Fruit fly (Drosophila melanogaster): Measurements from ENCODE around the gene Liprin-alpha.

The Liprin-alpha gene

dm6 chr2L:6698387-6698786 is 25.3 kb upstream of the Liprin-alpha start (continued):
- TF ChIP-seq eg (GFP tag; IDR thresholded peaks at IDR 0.05) (peak; percentile 91), Smox (GFP tag; optimal IDR thresholded peaks at IDR 0.05) (peak; percentile 73), Gug (GFP tag; IDR thresholded peaks at IDR 0.05) (peak; percentile 75), topi (GFP tag; optimal IDR thresholded peaks at IDR 0.05) (peak; percentile 72), CG8319 (GFP tag; optimal IDR thresholded peaks at IDR 0.05) (peak; percentile 40), Hr4 (GFP tag; optimal IDR thresholded peaks at IDR 0.05) (peak; percentile 85), Sox14 (GFP tag; optimal IDR thresholded peaks at IDR 0.05) (peak; percentile 73), Sox102F (GFP tag; optimal IDR thresholded peaks at IDR 0.05) (peak; percentile 63), Hr39 (GFP tag; optimal IDR thresholded peaks at IDR 0.05) (peak; percentile 77), fkh (GFP tag; optimal IDR thresholded peaks at IDR 0.05) (no peak), Ets21C (GFP tag; optimal IDR thresholded peaks at IDR 0.05) (peak; percentile 69), CG1621 (tag; optimal IDR thresholded peaks at IDR 0.05) (peak; percentile 45), CG3032 (tag; optimal IDR thresholded peaks at IDR 0.05) (peak; percentile 49), ss (GFP tag; optimal IDR thresholded peaks at IDR 0.05) (peak in 1 of 2 experiments; percentile 16), CG8632 (GFP tag; optimal IDR thresholded peaks at IDR 0.05) (peak; percentile 35), CG3919 (GFP tag; optimal IDR thresholded peaks at IDR 0.05) (peak; percentile 77), CG6792 (GFP tag; optimal IDR thresholded peaks at IDR 0.05) (peak; percentile 51), CG11762 (GFP tag; optimal IDR thresholded peaks at IDR 0.05; ENCODE audit: insufficient read depth) (peak; percentile 48), dsx (GFP tag; optimal IDR thresholded peaks at IDR 0.05; ENCODE audit: poor library complexity, severe bottlenecking) (peak; percentile 45), CG6854 (GFP tag; optimal IDR thresholded peaks at IDR 0.05) (peak; percentile 44)

DNA sequence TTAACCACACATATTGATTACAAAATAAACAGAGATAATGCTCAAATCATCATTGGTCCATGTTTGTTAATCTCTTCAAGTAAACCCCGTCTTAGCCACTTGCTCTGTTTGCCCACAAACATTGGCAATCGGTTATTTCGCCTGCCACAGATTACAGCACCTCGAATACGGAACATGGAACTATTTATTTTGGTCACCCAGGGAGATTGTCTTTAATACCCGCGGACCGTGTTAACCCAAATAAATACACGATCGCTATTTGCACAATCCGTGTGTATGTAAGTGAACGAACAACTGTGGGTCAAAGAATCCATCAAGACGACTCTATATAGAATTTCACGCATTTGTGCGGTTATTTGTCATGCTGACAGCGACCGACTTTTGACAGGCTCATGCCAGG is 23.0 kb upstream of the Liprin-alpha start:
- no peak for TF ChIP-seq topi (GFP tag; optimal IDR thresholded peaks at IDR 0.05)
- TF ChIP-seq CG6854 (GFP tag; optimal IDR thresholded peaks at IDR 0.05), result no peak
- TF ChIP-seq Eip78C (GFP tag), result peak; percentile 36
- TF ChIP-seq CG6792 (GFP tag; optimal IDR thresholded peaks at IDR 0.05), result no peak
- no peak for TF ChIP-seq spab (GFP tag; optimal IDR thresholded peaks at IDR 0.05)
- TF ChIP-seq dac (GFP tag; optimal IDR thresholded peaks at IDR 0.05), result no peak
- peak; percentile 2 for TF ChIP-seq CG10631 (GFP tag; optimal IDR thresholded peaks at IDR 0.05)
- TF ChIP-seq Ets21C (GFP tag; optimal IDR thresholded peaks at IDR 0.05), result no peak
- no peak for TF ChIP-seq Sox15 (GFP tag; optimal IDR thresholded peaks at IDR 0.05)
- peak; percentile 11 for TF ChIP-seq CG8632 (GFP tag; optimal IDR thresholded peaks at IDR 0.05)
- TF ChIP-seq cyc (GFP tag; optimal IDR thresholded peaks at IDR 0.05), result no peak
- TF ChIP-seq CG8119 (GFP tag; IDR thresholded peaks at IDR 0.05), result no peak
- TF ChIP-seq CG3032 (tag; optimal IDR thresholded peaks at IDR 0.05), result no peak
- TF ChIP-seq CG34406 (GFP tag; optimal IDR thresholded peaks at IDR 0.05), result no peak
- no peak for TF ChIP-seq OdsH (GFP tag; optimal IDR thresholded peaks at IDR 0.05)
- TF ChIP-seq fd85E (GFP tag; optimal IDR thresholded peaks at IDR 0.05), result no peak
- peak; percentile 90 for TF ChIP-seq fkh (GFP tag; optimal IDR thresholded peaks at IDR 0.05)
- no peak for TF ChIP-seq CG3919 (GFP tag; optimal IDR thresholded peaks at IDR 0.05)
- TF ChIP-seq CG6276 (GFP tag; optimal IDR thresholded peaks at IDR 0.05), result no peak
- TF ChIP-seq CG11294 (GFP tag; IDR thresholded peaks at IDR 0.05), result no peak
- TF ChIP-seq acj6 (GFP tag; optimal IDR thresholded peaks at IDR 0.05), result no peak
- no peak for TF ChIP-seq eg (GFP tag; IDR thresholded peaks at IDR 0.05)
- TF ChIP-seq CG15336 (GFP tag; IDR thresholded peaks at IDR 0.05), result no peak

dm6 chr2L:6701409-6702199 is 22.1 kb upstream of the Liprin-alpha start:
- TF ChIP-seq esn (GFP tag; optimal IDR thresholded peaks at IDR 0.05) (peak; percentile 38), CG6808 (GFP tag; optimal IDR thresholded peaks at IDR 0.05) (peak; percentile 21), CG7368 (GFP tag; optimal IDR thresholded peaks at IDR 0.05) (no peak), CG11294 (GFP tag; IDR thresholded peaks at IDR 0.05) (no peak), cyc (GFP tag; optimal IDR thresholded peaks at IDR 0.05) (no peak), Sox14 (GFP tag; optimal IDR thresholded peaks at IDR 0.05) (peak; percentile 5), Smox (GFP tag; optimal IDR thresholded peaks at IDR 0.05) (peak; percentile 3), Lpt (GFP tag; optimal IDR thresholded peaks at IDR 0.05) (no peak), CG15336 (GFP tag; IDR thresholded peaks at IDR 0.05) (no peak), svp (GFP tag) (peak; percentile 57), Sox102F (GFP tag; optimal IDR thresholded peaks at IDR 0.05) (no peak), acj6 (GFP tag; optimal IDR thresholded peaks at IDR 0.05) (peak; percentile 38), CG4318 (GFP tag; optimal IDR thresholded peaks at IDR 0.05) (no peak), ss (GFP tag; optimal IDR thresholded peaks at IDR 0.05) (peak; percentile 13 to 18), Sox15 (GFP tag; optimal IDR thresholded peaks at IDR 0.05) (peak; percentile 21), Ets96B (tag; optimal IDR thresholded peaks at IDR 0.05) (peak; percentile 51), pdm3 (GFP tag; optimal IDR thresholded peaks at IDR 0.05) (peak; percentile 3), CG6163 (GFP tag; IDR thresholded peaks at IDR 0.05) (no peak), CG3919 (GFP tag; optimal IDR thresholded peaks at IDR 0.05) (peak; percentile 48), Ets21C (GFP tag; optimal IDR thresholded peaks at IDR 0.05) (no peak), Hr39 (GFP tag; optimal IDR thresholded peaks at IDR 0.05) (peak; percentile 26), lz (GFP tag; optimal IDR thresholded peaks at IDR 0.05) (no peak), CG9139 (GFP tag; optimal IDR thresholded peaks at IDR 0.05) (no peak), fd85E (GFP tag; optimal IDR thresholded peaks at IDR 0.05) (no peak), CG6792 (GFP tag; optimal IDR thresholded peaks at IDR 0.05) (peak; percentile 35)

All from whole organism, prepupa.